Worm (Caenorhabditis elegans) whole organism, L4/young adult: ENCODE data around the gene F34D10.4.

Experiments
- W03F9.2 ChIP-seq: fragments of 150-350 bp; optimal IDR thresholded peaks from 2 replicates; lab custom pipeline; 2014; ENCODE audit warnings: missing biosample characterization, missing genetic modification characterization
- dao-5 ChIP-seq: sonication (generic microtip); optimal IDR thresholded peaks from 2 replicates; lab custom pipeline; 2016; ENCODE audit warnings: missing genotype, missing genetic modification characterization, moderate library complexity, missing compliant biosample characterization
- him-1 ChIP-seq: sonication (generic microtip); optimal IDR thresholded peaks from 2 replicates; lab custom pipeline; 2016; ENCODE audit warnings: missing genotype, missing genetic modification reagents, missing genetic modification characterization, missing compliant biosample characterization

DNA sequence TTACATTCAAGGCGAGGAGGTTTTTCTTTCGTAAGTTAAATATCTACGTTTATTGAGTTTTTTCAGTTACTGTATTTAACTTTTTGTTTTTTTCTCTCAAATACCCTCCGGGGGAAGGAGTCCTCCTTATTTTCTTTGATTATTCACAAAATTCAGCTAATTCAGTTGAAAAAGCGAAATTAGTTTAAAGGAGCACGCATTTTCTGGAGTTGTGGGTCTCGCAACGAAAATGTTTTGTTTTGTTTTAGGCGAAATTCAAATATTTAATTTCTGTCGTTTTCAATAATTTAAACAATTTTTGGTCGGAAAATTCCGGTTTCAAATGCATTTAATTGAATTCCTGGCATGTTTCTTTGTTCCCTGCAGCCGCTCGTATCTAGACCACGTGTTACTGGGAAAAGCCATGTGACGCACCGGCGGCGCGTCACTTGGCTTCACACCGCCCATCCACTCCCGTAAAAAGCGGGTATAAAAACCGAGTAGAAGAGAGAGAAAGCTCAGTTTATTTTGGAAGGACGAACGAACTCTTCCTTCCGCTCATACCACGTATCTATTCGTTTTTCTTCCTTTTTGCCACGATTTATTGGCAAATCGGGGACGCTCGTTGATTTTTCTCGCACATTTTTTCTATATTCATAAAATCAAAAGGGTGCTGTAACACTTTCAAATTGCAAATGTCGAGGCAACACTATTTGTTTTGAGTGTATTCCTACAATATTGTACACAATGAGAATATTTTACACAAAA lies 720 bp upstream of the F34D10.4 start:
- TF ChIP-seq him-1 (tag; lab: Kevin White, UChicago): no peak
- TF ChIP-seq dao-5 (tag; lab: Kevin White, UChicago): no peak
- no peak for TF ChIP-seq W03F9.2 (tag; lab: Kevin White, UChicago)
